Worm (Caenorhabditis elegans): ENCODE data around the gene cnc-1.

DNA sequence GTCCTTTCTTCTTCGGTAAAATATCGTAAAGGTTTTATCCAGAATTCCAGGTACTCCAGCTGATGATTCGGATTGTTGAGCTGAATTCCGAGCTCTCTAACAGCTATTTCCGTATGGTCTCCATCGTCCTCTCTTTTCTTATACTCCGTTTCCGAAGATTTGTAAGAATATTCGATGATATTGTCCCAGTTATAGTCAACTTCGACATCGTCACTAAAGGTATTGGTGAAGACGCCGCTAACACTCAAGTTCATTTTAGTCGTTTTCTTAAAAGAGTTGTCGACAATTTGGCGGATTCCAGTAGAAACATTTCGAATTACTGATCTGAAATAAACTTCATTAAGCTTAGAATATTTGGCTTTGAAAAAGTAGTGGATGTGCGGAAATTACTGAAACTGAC is 9.0 kb downstream of the cnc-1 start:
- TF ChIP-seq pros-1 (tag; optimal IDR thresholded peaks at IDR 0.05): no peak
- TF ChIP-seq mec-3 (tag; optimal IDR thresholded peaks at IDR 0.05; ENCODE audit: borderline replicate concordance): no peak
- no peak for TF ChIP-seq fkh-10 (GFP tag; optimal IDR thresholded peaks at IDR 0.05)
- TF ChIP-seq nhr-11 (tag; optimal IDR thresholded peaks at IDR 0.05): no peak

All from whole organism, late embryonic.